Fruit fly (Drosophila melanogaster): Measurements from ENCODE around the gene CG10853.
A peak's percentile ranks its signal among the peaks of the same experiment; 100 is the strongest.

Gene CG10853

DNA sequence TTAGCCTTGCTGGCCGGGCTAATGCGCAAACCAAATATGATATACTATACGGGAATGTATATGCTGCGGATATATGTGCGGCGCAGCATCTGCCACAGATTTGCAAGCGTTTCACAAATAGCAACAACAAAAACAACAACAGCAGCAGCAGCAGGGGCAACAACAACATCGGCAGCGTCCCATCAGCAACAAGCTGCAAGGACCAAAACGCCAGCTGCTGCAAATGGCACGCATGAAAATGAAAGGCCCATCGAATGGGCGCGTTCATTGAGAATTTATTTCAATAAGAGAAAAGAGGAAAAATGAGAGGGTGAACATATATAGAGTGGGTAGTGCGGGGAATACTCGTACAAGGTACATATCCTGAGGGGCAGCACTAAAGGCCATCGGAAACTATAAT is 28.7 kb downstream of the CG10853 start:
- TF ChIP-seq svp (GFP tag) (no peak), fd59A (GFP tag; optimal IDR thresholded peaks at IDR 0.05) (no peak), Eip78C (GFP tag) (no peak), dsx (GFP tag; optimal IDR thresholded peaks at IDR 0.05; ENCODE audit: poor library complexity, severe bottlenecking) (no peak), CG34406 (GFP tag; optimal IDR thresholded peaks at IDR 0.05) (no peak), CG11902 (GFP tag; optimal IDR thresholded peaks at IDR 0.05) (no peak), CG8119 (GFP tag; IDR thresholded peaks at IDR 0.05) (no peak), pdm3 (GFP tag; optimal IDR thresholded peaks at IDR 0.05) (no peak), Eip93F (GFP tag; optimal IDR thresholded peaks at IDR 0.05) (no peak), fkh (GFP tag; optimal IDR thresholded peaks at IDR 0.05) (no peak), cyc (GFP tag; optimal IDR thresholded peaks at IDR 0.05) (no peak), acj6 (GFP tag; optimal IDR thresholded peaks at IDR 0.05) (no peak)

DNA sequence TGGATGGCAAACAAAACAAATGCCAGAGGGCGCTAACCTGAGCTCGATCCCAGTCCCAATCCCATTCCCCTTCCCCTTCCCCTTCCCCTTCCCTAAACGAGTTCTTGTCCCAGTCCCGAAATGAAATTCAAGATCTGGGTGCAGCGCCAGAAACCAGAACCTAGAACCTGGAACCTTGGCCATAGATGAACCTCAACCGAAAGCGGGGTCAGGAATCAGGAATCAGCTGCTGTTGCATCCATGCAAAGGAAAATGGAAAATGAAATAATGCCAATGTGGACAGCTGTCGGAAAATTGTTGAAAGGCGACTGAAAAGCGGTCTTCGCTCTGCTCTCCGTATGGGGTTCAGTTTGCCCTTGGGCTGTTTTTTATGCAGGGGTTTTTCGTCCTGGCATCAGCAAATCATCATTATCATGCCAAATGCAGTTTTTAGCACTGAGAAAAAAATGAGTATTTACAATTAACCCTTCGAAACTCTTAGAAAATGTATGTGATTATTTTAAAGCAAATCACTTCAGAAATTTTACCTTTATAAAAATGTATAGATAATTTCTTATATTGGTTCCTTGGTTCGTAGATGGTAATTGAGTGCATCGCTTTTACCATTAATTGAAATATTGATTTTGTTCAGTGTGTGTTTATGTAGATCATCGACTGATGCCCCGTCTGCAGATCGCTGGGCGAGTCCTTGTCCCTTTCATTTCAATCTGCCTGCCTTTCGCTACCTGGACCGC is 30.1 kb downstream of the CG10853 start:
- TF ChIP-seq Met (GFP tag; optimal IDR thresholded peaks at IDR 0.05) (peak; percentile 16), Eip78C (GFP tag) (no peak)

DNA sequence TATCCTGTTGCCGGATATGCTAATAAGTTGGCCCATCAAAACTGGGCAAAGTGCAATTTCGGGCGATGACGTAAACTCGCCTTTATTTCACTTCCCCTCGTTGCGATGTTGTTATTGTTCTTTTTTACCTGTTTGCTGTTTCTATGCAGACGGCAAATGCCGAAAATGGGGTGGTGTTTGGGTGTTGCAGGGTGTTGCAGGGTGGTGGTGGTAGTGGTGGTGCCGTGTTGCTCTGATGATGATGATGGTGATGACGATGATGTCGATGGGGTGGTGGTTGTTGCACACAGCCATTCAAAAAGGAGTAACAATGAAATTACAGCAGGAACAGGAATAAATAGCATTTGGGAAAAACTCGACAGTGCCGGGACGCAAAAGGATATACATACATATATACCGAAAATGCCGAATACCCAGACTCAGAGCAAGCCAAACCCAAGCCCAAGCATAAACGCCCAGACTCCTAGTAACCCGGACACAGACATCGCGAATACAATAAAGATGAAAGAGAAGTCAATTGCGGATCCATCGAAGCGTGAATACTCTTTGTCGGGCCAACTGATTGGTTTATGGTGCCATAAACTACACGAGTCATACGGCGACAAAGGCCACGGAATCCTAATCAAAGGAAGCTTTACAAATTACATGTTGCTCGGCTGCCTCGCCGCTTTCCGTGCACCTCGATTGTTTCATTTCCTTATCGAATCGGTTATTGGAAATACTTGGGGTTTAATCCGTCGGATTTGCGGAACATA is 31.2 kb downstream of the CG10853 start:
- TF ChIP-seq Ets21C (GFP tag; optimal IDR thresholded peaks at IDR 0.05) (no peak), eg (GFP tag; IDR thresholded peaks at IDR 0.05) (no peak)

DNA sequence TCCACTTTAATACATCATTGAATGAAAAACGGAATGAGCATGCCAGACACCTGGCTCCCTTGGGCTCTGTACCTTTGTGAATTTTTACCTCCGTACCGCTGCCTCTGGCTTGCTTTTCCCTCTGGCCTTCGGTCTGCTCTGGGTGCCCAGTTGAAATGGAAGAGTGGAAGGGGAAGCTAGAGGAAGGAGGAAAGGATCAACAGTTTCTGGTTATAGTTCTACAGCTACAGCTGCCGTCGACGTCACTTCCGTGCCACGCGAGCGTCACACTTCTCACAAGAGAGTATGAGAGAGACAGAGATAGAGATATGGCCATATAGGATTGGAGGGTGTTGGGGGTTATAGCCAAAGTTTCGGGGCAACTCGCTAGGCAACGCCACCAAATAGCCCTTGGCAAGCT is 32.3 kb downstream of the CG10853 start:
- TF ChIP-seq CG9139 (GFP tag; optimal IDR thresholded peaks at IDR 0.05) (no peak), CG8632 (GFP tag; optimal IDR thresholded peaks at IDR 0.05) (no peak), svp (GFP tag) (no peak), OdsH (GFP tag; optimal IDR thresholded peaks at IDR 0.05) (no peak), CG11294 (GFP tag; IDR thresholded peaks at IDR 0.05) (no peak), CG6808 (GFP tag; optimal IDR thresholded peaks at IDR 0.05) (no peak), Sox102F (GFP tag; optimal IDR thresholded peaks at IDR 0.05) (no peak), Eip75B (GFP tag; optimal IDR thresholded peaks at IDR 0.05) (no peak), CG8119 (GFP tag; IDR thresholded peaks at IDR 0.05) (no peak), ss (GFP tag; optimal IDR thresholded peaks at IDR 0.05) (no peak)

DNA sequence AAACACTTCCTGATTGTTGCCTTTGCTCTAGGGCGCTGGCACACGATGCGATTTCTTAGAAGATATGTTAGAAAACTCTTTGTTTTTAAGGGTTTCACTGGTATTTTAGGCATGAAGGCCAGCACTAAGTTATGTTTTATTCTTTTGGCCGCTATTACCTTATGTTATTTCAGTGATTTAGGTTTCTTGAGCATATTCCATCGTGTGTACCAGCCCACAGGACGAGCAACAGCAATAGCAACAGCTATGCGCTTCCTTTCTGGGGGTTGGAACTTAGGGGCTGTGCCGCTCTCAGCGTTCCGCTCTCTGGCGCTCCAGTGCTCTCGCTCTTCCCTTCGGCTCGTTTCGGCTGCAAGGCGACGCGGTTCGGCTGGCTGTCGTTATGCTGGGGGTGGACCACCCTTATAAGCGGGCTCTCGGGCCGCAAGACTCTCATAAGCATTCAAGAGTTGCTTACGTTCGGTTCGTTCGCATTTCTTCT is 35.8 kb downstream of the CG10853 start, which contains the start of gene scrt:
Gene scrt, plus strand, starts transcription at position 431 of the 481 bp plus-strand sequence.
- TF ChIP-seq CG1621 (tag; optimal IDR thresholded peaks at IDR 0.05) = no peak
- TF ChIP-seq svp (GFP tag) = peak; percentile 57
- TF ChIP-seq CG16779 (tag; optimal IDR thresholded peaks at IDR 0.05) = no peak
- 0 out of 3 replicates have a peak, but pooled peaks have one; percentile 15 for TF ChIP-seq CG6163 (GFP tag; IDR thresholded peaks at IDR 0.05)

DNA sequence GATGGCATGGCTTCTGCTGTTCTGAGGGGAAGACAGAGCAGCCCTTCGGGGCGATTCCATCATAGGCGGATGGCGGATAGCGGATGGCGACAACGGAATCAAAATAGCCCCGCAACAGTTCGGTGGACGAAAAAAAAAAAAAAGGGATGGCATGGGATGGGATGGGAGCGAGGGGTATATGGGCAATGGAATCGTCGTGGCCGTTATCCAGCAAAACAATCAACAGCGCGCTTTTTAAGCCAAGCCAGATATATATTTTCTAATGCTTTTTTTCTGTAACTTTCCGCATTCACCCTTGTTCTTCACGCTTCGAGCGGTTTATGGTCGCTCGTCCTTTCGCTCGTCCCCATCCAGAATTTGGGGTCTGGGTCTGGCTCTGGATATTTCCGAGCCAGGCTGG is 47.9 kb downstream of the CG10853 start:
- TF ChIP-seq CG6808 (GFP tag; optimal IDR thresholded peaks at IDR 0.05) = no peak
- TF ChIP-seq esn (GFP tag; optimal IDR thresholded peaks at IDR 0.05) = no peak
- no peak for TF ChIP-seq CG11294 (GFP tag; IDR thresholded peaks at IDR 0.05)
- no peak for TF ChIP-seq topi (GFP tag; optimal IDR thresholded peaks at IDR 0.05)

All from whole organism, prepupa.